Worm (Caenorhabditis elegans) whole organism, L4 larva: ENCODE data around the gene pod-1.

Experiments
- F49E8.2 ChIP-seq: sonication (generic microtip); optimal IDR thresholded peaks from 2 replicates; lab custom pipeline; 2016; ENCODE audit warnings: missing compliant biosample characterization, mild to moderate bottlenecking, missing genetic modification characterization, borderline replicate concordance
- ZK546.5 ChIP-seq, 2 experiments: sonication (generic microtip); optimal IDR thresholded peaks; 2 replicates each; lab custom pipeline; 2017; ENCODE audit warnings: missing biosample characterization in 2 of 2, missing genetic modification characterization in 2 of 2
- hmg-1.1 ChIP-seq: fragments of 200-800 bp; sonication (Bioruptor generic); IDR thresholded peaks from 2 replicates; pipeline ENCODE4 v1.3.6; 2022; ENCODE audit warnings: missing genetic modification reagents, missing genetic modification characterization, missing compliant biosample characterization

- TF ChIP-seq F49E8.2 (no peak), ZK546.5 (tag; optimal IDR thresholded peaks at IDR 0.05; lab: Kevin White, UChicago) (no peak), hmg-1.1 (no peak)
These were observed 13.2 kb downstream of the pod-1 start for ce11 chrIII:13510753-13511152.
